Fruit fly (Drosophila melanogaster): Measurements from ENCODE around the gene IleRS.

The IleRS gene

DNA sequence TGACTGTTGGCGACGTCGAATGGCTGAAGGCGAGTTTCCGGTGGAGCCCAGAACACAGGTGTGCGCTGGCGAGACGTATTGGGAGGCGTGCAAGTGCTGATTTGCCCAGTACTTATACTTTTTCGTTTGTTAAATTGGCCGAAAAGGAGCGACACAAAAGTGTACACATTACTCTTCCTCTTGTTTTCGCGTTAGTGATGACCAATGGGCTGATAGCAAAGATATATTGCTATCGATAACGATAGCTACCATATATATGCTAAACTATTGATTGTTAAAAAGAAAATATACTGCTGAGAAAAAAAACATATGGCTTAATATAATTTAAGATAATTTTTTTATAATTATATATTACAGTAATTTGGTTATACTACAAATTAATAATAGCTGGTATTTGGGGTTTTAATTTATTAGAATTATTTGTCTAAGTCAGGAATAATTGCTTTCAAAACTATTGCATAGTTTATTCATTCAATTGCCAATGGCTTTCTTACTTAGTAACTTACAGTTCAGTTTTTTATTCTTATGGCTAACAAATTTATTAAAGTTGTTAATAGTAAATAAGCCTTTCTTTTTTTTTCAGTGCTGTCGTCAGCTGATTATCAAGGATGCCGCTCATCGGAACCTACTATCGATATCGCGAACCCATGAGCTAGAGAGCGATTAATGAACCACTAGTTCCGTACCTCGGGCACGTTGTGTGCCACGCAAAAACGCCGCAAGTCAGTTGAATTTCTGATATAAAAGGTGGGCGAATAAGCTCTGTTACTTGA, at the start of gene IleRS, which contains the start of gene Hem:
Gene IleRS (plus strand): TSS at position 672 of the 773 bp plus-strand sequence.
Gene Hem (minus strand): TSS at position 202 of the 773 bp plus-strand sequence.
- TF ChIP-seq CG9948 (tag; optimal IDR thresholded peaks at IDR 0.05) (peak; percentile 91), rn (GFP tag; IDR thresholded peaks at IDR 0.05) (peak; percentile 83; the same call in 1 of the 2 replicates), CG8301 (tag; optimal IDR thresholded peaks at IDR 0.05) (no peak), CG10348 (GFP tag; IDR thresholded peaks at IDR 0.05) (peak; percentile 17; the same call in 1 of the 2 replicates), CG32121 (GFP tag; IDR thresholded peaks at IDR 0.05) (peak; percentile 90), CG8159 (tag; optimal IDR thresholded peaks at IDR 0.05) (peak; percentile 92), CG34367 (tag; optimal IDR thresholded peaks at IDR 0.05) (peak; percentile 89), CG14655 (GFP tag; optimal IDR thresholded peaks at IDR 0.05) (no peak), Ets98B (GFP tag; IDR thresholded peaks at IDR 0.05) (peak; percentile 89), EcR (GFP tag; optimal IDR thresholded peaks at IDR 0.05) (no peak), CG4496 (GFP tag; IDR thresholded peaks at IDR 0.05) (peak; percentile 94), fd96Ca (GFP tag; IDR thresholded peaks at IDR 0.05) (peak; percentile 49; the same call in 2 of the 3 replicates), gl (tag; optimal IDR thresholded peaks at IDR 0.05) (peak; percentile 39), D1 (tag; optimal IDR thresholded peaks at IDR 0.05) (no peak), Snoo (tag; optimal IDR thresholded peaks at IDR 0.05) (no peak), CG17806 (tag; optimal IDR thresholded peaks at IDR 0.05) (peak; percentile 91), CG15710 (tag; optimal IDR thresholded peaks at IDR 0.05) (peak; percentile 89), Pif1A (GFP tag; optimal IDR thresholded peaks at IDR 0.05) (no peak), CG12605 (GFP tag; IDR thresholded peaks at IDR 0.05) (peak; percentile 88), CG13204 (GFP tag; optimal IDR thresholded peaks at IDR 0.05) (no peak), Pif1B (GFP tag; optimal IDR thresholded peaks at IDR 0.05) (no peak)

DNA sequence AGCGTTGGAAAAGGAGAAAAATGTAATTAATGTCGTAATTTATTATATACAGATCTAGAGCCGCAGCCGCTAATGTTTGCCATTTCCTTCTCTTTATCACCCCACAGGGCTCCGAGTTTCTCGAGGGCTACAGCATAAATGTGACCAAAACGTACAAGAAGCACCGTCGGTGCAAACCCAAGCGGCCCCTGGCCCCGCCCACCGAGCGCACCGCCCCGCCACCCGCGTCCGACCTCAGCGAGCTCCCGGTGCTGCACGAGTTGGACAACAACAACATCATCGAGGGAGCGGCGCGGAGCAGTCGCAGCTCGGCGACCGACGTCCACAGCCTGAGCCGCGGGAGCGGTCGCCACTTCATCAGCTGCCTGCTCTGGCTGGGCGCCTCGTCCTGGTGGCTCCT, 46.2 kb upstream of the IleRS start:
- TF ChIP-seq rn (GFP tag; IDR thresholded peaks at IDR 0.05) (no peak), Pif1A (GFP tag; optimal IDR thresholded peaks at IDR 0.05) (no peak), CG13204 (GFP tag; optimal IDR thresholded peaks at IDR 0.05) (no peak), CG8159 (tag; optimal IDR thresholded peaks at IDR 0.05) (no peak), Ets98B (GFP tag; IDR thresholded peaks at IDR 0.05) (no peak)

DNA sequence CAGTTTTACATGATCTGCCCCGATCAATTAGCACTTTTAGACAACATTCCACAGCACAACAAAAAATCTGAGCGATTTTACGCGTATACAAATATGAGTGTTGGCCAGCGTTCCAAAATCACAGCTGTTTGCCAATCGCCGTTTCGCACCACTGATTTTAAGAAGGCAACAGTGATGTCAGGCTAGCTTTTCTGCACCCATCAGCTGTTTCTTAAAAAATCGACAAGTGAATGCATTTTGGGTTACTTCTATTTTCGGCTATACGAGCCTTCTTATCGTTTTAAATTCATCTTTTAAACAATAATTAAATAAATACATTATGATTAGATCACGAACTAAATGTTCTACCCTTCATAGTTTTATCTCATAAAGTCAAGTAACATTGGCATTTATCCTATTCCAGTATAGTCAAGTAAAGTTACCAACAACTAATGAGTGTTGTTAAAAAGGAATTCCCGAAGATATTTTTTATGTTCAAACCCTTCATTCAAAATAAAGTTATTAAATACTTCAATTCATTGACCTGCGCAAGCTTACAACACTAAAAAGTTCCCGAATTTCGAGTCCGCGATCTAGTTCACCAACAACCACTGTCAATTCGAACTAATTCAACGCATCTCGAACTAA, 25.6 kb upstream of the IleRS start, which contains the start of the genes Rich and Ddx1:
Gene Rich (minus strand): TSS at position 125 of the 627 bp plus-strand sequence.
Gene Ddx1 (plus strand): TSS at position 573 of the 627 bp plus-strand sequence.
- TF ChIP-seq gl (tag; optimal IDR thresholded peaks at IDR 0.05) (no peak), CG9948 (tag; optimal IDR thresholded peaks at IDR 0.05) (peak; percentile 25), CG4496 (GFP tag; IDR thresholded peaks at IDR 0.05) (peak; percentile 49; the same call in 2 of the 3 replicates), CG12605 (GFP tag; IDR thresholded peaks at IDR 0.05) (no peak), EcR (GFP tag; optimal IDR thresholded peaks at IDR 0.05) (peak; percentile 51), CG17806 (tag; optimal IDR thresholded peaks at IDR 0.05) (no peak), CG15710 (tag; optimal IDR thresholded peaks at IDR 0.05) (peak; percentile 26), CG8159 (tag; optimal IDR thresholded peaks at IDR 0.05) (peak; percentile 37), Pif1B (GFP tag; optimal IDR thresholded peaks at IDR 0.05) (peak; percentile 4)

DNA sequence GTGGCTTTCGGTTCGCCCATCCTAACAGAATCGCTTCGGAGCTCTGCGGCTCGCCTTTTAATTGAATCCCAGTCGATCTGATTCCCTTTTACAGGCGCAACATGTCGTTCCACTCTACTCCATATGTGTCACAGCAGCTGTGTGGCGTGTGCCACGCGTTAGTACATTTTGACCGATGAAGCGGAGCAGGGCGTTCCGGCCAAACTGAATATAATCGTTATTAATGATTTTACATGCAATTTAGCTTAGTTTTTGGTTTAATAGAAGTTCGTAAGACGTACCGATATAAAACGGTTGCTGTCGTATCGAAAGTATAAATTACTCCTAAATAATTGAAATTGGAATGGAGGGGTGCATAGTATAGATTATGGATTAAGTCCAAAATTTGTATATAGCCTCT, 21.9 kb upstream of the IleRS start, which contains the start of gene CG11523:
Gene CG11523 (minus strand): TSS at position 145 of the 400 bp plus-strand sequence.
- no peak for TF ChIP-seq CG10348 (GFP tag; IDR thresholded peaks at IDR 0.05)
- peak; percentile 37; the same call in 2 of the 3 replicates for TF ChIP-seq CG4496 (GFP tag; IDR thresholded peaks at IDR 0.05)
- no peak for TF ChIP-seq CG9948 (tag; optimal IDR thresholded peaks at IDR 0.05)
- TF ChIP-seq CG8301 (tag; optimal IDR thresholded peaks at IDR 0.05) = no peak
- no peak for TF ChIP-seq CG34367 (tag; optimal IDR thresholded peaks at IDR 0.05)
- peak; percentile 26 for TF ChIP-seq CG15710 (tag; optimal IDR thresholded peaks at IDR 0.05)
- 0 out of 2 replicates have a peak, but pooled peaks have one; percentile 7 for TF ChIP-seq Ets98B (GFP tag; IDR thresholded peaks at IDR 0.05)
- no peak for TF ChIP-seq fd96Ca (GFP tag; IDR thresholded peaks at IDR 0.05)
- TF ChIP-seq D1 (tag; optimal IDR thresholded peaks at IDR 0.05) = no peak
- no peak for TF ChIP-seq Pif1B (GFP tag; optimal IDR thresholded peaks at IDR 0.05)
- TF ChIP-seq CG12605 (GFP tag; IDR thresholded peaks at IDR 0.05) = peak; percentile 39; the same call in 1 of the 2 replicates
- no peak for TF ChIP-seq CG17806 (tag; optimal IDR thresholded peaks at IDR 0.05)
- TF ChIP-seq Pif1A (GFP tag; optimal IDR thresholded peaks at IDR 0.05) = no peak
- TF ChIP-seq CG8159 (tag; optimal IDR thresholded peaks at IDR 0.05) = peak; percentile 37

DNA sequence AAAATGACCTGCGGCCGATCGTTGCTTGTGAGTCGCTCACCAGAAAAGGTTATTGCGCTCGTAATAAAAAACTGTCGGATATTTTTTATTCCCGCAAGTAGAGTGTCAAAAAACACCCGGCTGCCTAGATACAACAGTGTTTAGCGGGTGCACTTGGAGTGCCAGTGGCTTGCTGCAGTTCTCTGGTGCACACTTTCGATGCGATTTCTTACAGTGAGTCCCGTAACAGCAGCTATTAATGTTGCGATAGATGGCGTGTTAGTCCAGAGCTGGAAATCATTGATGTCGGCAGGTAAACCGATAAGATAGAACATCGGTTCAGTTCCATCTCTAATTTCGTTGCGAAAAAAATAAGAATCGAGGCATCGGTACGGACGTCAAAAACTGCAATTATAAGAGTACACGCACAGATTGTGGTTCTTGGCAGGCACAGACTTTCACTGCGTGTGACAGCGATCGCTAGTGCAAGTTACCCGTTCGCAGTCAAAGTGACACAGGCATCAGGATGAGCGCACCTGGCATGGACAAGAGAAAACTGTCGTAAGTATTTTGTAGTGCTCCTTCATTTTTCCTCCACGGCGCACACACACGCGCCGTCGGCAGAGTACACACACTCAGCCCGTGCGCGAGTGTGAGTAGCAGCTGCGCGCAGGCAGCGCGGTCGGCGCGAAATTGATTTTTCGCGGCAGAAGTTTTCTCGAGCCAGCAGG, 21.1 kb upstream of the IleRS start, which contains the start of gene Csp:
Gene Csp (plus strand): TSS at position 135 of the 710 bp plus-strand sequence.
- TF ChIP-seq CG14655 (GFP tag; optimal IDR thresholded peaks at IDR 0.05) = no peak
- no peak for TF ChIP-seq CG15710 (tag; optimal IDR thresholded peaks at IDR 0.05)
- TF ChIP-seq CG8301 (tag; optimal IDR thresholded peaks at IDR 0.05) = no peak
- TF ChIP-seq CG32121 (GFP tag; IDR thresholded peaks at IDR 0.05) = peak; percentile 34; the same call in 1 of the 2 replicates
- 0 out of 3 replicates have a peak, but pooled peaks have one; percentile 11 for TF ChIP-seq fd96Ca (GFP tag; IDR thresholded peaks at IDR 0.05)
- TF ChIP-seq CG4496 (GFP tag; IDR thresholded peaks at IDR 0.05) = peak; percentile 36; the same call in 2 of the 3 replicates
- no peak for TF ChIP-seq CG10348 (GFP tag; IDR thresholded peaks at IDR 0.05)
- no peak for TF ChIP-seq gl (tag; optimal IDR thresholded peaks at IDR 0.05)
- TF ChIP-seq EcR (GFP tag; optimal IDR thresholded peaks at IDR 0.05) = peak; percentile 65

Measured in whole organism, pupa.